Worm (Caenorhabditis elegans): ENCODE data around the gene C25E10.17.

The C25E10.17 gene

DNA sequence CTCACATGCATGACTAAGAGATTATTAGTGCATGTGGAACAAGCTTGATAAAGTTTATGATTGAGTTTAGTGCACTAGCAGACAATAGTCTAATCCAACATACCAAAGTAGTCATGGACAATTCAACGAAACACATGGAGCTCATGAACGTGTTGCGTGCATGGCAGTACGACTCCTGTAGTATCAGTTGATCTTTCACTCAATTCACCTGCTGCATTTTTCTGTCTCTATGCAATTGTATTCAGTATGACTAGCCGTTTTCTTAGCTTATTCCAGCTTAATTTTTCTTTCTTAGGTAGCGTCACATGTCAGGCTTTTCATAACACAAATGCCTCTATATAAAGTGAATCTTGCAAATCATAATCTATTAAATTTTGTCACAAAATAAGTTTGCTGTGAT is 44.1 kb downstream of the C25E10.17 start, which contains the start of gene srx-1:
TSS of gene srx-1 (plus strand) at position 382 of the 400 bp plus-strand sequence.
- TF ChIP-seq nhr-12 (tag; optimal IDR thresholded peaks at IDR 0.05) (no peak), mab-5 (tag; optimal IDR thresholded peaks at IDR 0.05) (no peak), lin-32 (GFP tag; optimal IDR thresholded peaks at IDR 0.05) (no peak), sptf-1 (tag; optimal IDR thresholded peaks at IDR 0.05) (no peak)

DNA sequence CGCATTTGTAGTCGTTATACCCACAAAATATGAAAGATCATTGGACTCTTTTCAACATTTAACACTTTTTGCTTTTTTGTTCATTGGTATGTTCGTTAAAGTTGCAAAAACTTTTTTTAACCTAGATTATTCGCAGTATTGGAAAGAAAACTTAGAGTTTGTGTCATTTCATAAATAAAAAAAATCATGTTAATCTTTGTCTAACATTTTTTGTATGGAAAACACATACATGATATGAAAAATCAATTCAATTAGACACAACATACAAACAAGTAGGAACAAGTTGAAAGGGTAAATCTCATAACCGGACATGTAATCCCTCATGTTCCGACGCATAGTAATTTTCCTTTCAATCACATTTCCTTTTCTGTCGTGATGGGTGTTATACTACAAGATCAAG is 46.2 kb downstream of the C25E10.17 start, which contains the start of gene F59E11.2:
TSS of gene F59E11.2 (plus strand) at position 301 of the 400 bp plus-strand sequence.
- TF ChIP-seq lin-32 (GFP tag; optimal IDR thresholded peaks at IDR 0.05) (no peak), nhr-2 (tag; optimal IDR thresholded peaks at IDR 0.05) (no peak), sem-2 (GFP tag; optimal IDR thresholded peaks at IDR 0.05) (no peak), nhr-237 (tag; optimal IDR thresholded peaks at IDR 0.05) (no peak), unc-39 (tag; optimal IDR thresholded peaks at IDR 0.05) (no peak), mep-1 (tag; optimal IDR thresholded peaks at IDR 0.05) (no peak), snpc-4 (tag; optimal IDR thresholded peaks at IDR 0.05) (no peak), ham-2 (GFP tag; optimal IDR thresholded peaks at IDR 0.05) (no peak), ceh-83 (GFP tag; optimal IDR thresholded peaks at IDR 0.05) (no peak), elt-3 (tag; optimal IDR thresholded peaks at IDR 0.05) (no peak), ces-1 (GFP tag; optimal IDR thresholded peaks at IDR 0.05) (no peak), ztf-11 (tag; optimal IDR thresholded peaks at IDR 0.05) (no peak), blmp-1 (tag; optimal IDR thresholded peaks at IDR 0.05) (no peak), nhr-12 (tag; optimal IDR thresholded peaks at IDR 0.05) (no peak), M03D4.4 (tag; optimal IDR thresholded peaks at IDR 0.05) (no peak), tbx-8 (GFP tag; optimal IDR thresholded peaks at IDR 0.05) (no peak)
